Fruit fly (Drosophila melanogaster) whole organism: ENCODE measurements around the gene aux.
A peak's percentile ranks its signal among the peaks of the same experiment; 100 is the strongest.

Experiments
- CG8478 ChIP-seq: fragments of >200 bp; optimal IDR thresholded peaks from 2 replicates; lab custom pipeline; 2018; ENCODE audit warnings: inconsistent platforms
- Dll ChIP-seq: fragments of >200 bp; optimal IDR thresholded peaks from 2 replicates; lab custom pipeline; 2017
- EcR ChIP-seq, 2 experiments: fragments of >200 bp; optimal IDR thresholded peaks; 2 replicates each; lab custom pipeline; 2017; ENCODE audit warnings: missing biosample characterization in 2 of 2, missing genetic modification characterization in 2 of 2, missing genetic modification reagents in 2 of 2
- psq ChIP-seq: fragments of >200 bp; optimal IDR thresholded peaks from 2 replicates; lab custom pipeline; 2017

dm6 chr3R:4215264-4215993, 3.8 kb downstream of the aux start, which contains the start of gene CG14636:
- TF ChIP-seq Dll (lab: Kevin White, UChicago), result peak; percentile 18
- no peak for TF ChIP-seq EcR (GFP tag; optimal IDR thresholded peaks at IDR 0.05; lab: Kevin White, UChicago)
- TF ChIP-seq CG8478 (lab: Kevin White, UChicago), result no peak
- TF ChIP-seq psq (lab: Kevin White, UChicago), result no peak
